Worm (Caenorhabditis elegans): Measurements from ENCODE around the gene pqn-65.

DNA sequence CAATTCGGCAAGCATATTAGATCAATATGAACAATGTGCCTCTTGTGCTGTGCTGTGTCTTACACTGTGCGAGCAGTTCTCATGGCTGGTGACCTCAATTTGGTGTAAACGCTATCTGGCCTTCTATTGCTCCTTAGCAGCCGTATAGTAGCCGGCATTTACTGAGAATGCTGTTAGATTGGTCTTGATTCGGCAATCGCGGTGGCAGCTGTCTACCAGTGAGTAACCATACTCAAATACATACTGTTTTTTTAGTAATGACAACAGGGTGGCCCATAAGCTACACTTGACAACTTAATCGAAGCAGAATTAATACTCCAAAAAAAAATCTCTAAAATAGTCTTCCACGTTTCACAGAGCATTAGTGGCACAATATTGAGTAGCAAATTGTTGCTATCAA lies 27.7 kb upstream of the pqn-65 start, which contains the start of gene C46C11.4:
- TF ChIP-seq zim-3 (tag; optimal IDR thresholded peaks at IDR 0.05) = no peak
- TF ChIP-seq akir-1 (GFP tag; optimal IDR thresholded peaks at IDR 0.05) = no peak
- TF ChIP-seq C17E4.6 (GFP tag; IDR thresholded peaks at IDR 0.05) = no peak
- TF ChIP-seq sea-2 (GFP tag; IDR thresholded peaks at IDR 0.05) = no peak
